Fruit fly (Drosophila melanogaster): ENCODE measurements around the gene wb.

DNA sequence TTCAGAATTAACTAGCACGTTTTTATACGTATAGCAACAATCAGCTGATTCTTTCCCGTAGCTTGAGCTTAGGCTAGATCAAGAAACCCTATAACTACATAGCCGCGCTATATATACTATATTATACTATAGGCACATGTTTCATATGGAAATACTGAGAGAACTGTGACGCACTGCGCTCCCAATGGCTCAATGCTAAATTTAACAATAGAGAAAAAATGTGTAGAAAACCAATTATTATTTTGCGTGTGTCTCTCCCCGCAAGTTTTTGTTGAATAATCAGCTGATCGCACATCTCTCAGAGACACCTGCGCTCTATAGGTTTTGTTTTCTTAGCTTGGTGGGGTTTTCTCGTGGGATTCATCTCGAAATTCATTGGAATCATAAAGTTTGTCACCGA is 32.8 kb upstream of the wb start:
- TF ChIP-seq CG8159 (tag; optimal IDR thresholded peaks at IDR 0.05) (no peak), Ets98B (GFP tag; IDR thresholded peaks at IDR 0.05) (no peak), EcR (GFP tag; optimal IDR thresholded peaks at IDR 0.05) (no peak), CG14655 (GFP tag; optimal IDR thresholded peaks at IDR 0.05) (no peak), CG12605 (GFP tag; IDR thresholded peaks at IDR 0.05) (no peak), fd96Ca (GFP tag; IDR thresholded peaks at IDR 0.05) (no peak), CG34367 (tag; optimal IDR thresholded peaks at IDR 0.05) (no peak), CG13204 (GFP tag; optimal IDR thresholded peaks at IDR 0.05) (no peak), CG8301 (tag; optimal IDR thresholded peaks at IDR 0.05) (no peak), CG32121 (GFP tag; IDR thresholded peaks at IDR 0.05) (no peak), gl (tag; optimal IDR thresholded peaks at IDR 0.05) (no peak), D1 (tag; optimal IDR thresholded peaks at IDR 0.05) (no peak), CG9948 (tag; optimal IDR thresholded peaks at IDR 0.05) (no peak), CG4496 (GFP tag; IDR thresholded peaks at IDR 0.05) (no peak)
